Worm (Caenorhabditis elegans) whole organism, L1 larva: ENCODE results near the gene K11D12.13.

Experiments used
- C04F5.9 ChIP-seq: sonication (generic microtip); optimal IDR thresholded peaks from 2 replicates; lab custom pipeline; 2016; ENCODE audit warnings: missing genetic modification characterization, missing compliant biosample characterization
- C16A3.4 ChIP-seq: fragments of 150-350 bp; optimal IDR thresholded peaks from 2 replicates; lab custom pipeline; 2014; ENCODE audit warnings: missing biosample characterization, missing genetic modification characterization
- F16B12.6 ChIP-seq: fragments of 150-350 bp; optimal IDR thresholded peaks from 2 replicates; lab custom pipeline; 2014; ENCODE audit warnings: missing biosample characterization, missing genetic modification characterization
- Y116A8C.19 ChIP-seq: sonication (generic microtip); optimal IDR thresholded peaks from 2 replicates; lab custom pipeline; 2016; ENCODE audit warnings: missing compliant biosample characterization, missing genetic modification characterization, borderline replicate concordance
- alr-1 ChIP-seq: fragments of 200-800 bp; sonication (Bioruptor generic); optimal IDR thresholded peaks from 2 replicates; lab custom pipeline; 2018; ENCODE audit warnings: borderline replicate concordance, mild to moderate bottlenecking, missing genetic modification characterization, missing compliant biosample characterization
- ceh-63 ChIP-seq: fragments of 200-800 bp; sonication (Bioruptor generic); optimal IDR thresholded peaks from 2 replicates; lab custom pipeline; 2018; ENCODE audit warnings: mild to moderate bottlenecking, missing genetic modification characterization, missing compliant biosample characterization
- ceh-82 ChIP-seq, 3 experiments: fragments of 150-350 bp in 1 of 3; sonication (generic microtip) in 2 of 3; optimal IDR thresholded peaks; 2 replicates each; lab custom pipeline; 2014 to 2017; ENCODE audit warnings: missing biosample characterization in 3 of 3, missing genetic modification characterization in 3 of 3
- ceh-88 ChIP-seq: fragments of 200-800 bp; sonication (Bioruptor generic); IDR thresholded peaks from 2 replicates; pipeline ENCODE4 v1.3.6; 2022; ENCODE audit warnings: missing genetic modification characterization, missing compliant biosample characterization
- ceh-90 ChIP-seq: sonication (generic microtip); optimal IDR thresholded peaks from 2 replicates; lab custom pipeline; 2016; ENCODE audit warnings: missing genetic modification characterization, missing compliant biosample characterization
- dpl-1 ChIP-seq, 3 experiments: fragments of 150-350 bp in 2 of 3; sonication (generic microtip) in 1 of 3; optimal IDR thresholded peaks; 2 replicates each; lab custom pipeline; 2014 to 2017; ENCODE audit warnings: missing biosample characterization in 3 of 3, missing genetic modification characterization in 3 of 3, missing genetic modification reagents in 3 of 3
- dsc-1 ChIP-seq: sonication (generic microtip); optimal IDR thresholded peaks from 2 replicates; lab custom pipeline; 2016; ENCODE audit warnings: mild to moderate bottlenecking, missing genetic modification characterization, missing compliant biosample characterization
- efl-1 ChIP-seq, 4 experiments: fragments of 150-350 bp; optimal IDR thresholded peaks in 3 of 4; peaks in 1 of 4; 1 replicate in 1 of 4; 2 replicates in 3 of 4; lab custom pipeline; 2014; ENCODE audit warnings: missing biosample characterization in 2 of 4, missing genetic modification characterization in 2 of 4, missing genetic modification reagents in 2 of 4
- egl-13 ChIP-seq: sonication (generic microtip); optimal IDR thresholded peaks from 2 replicates; lab custom pipeline; 2016; ENCODE audit warnings: missing genotype, missing genetic modification reagents, missing genetic modification characterization, missing compliant biosample characterization
- elt-2 ChIP-seq: sonication (generic microtip); optimal IDR thresholded peaks from 2 replicates; lab custom pipeline; 2016; ENCODE audit warnings: missing genetic modification characterization, mild to moderate bottlenecking, inconsistent platforms, missing compliant biosample characterization, missing genetic modification reagents
- elt-3 ChIP-seq, 6 experiments: fragments of 150-350 bp in 1 of 6; sonication (generic microtip); optimal IDR thresholded peaks; 2 replicates each; lab custom pipeline; 2017 to 2018; ENCODE audit warnings: missing biosample characterization in 6 of 6, missing genetic modification characterization in 6 of 6, inconsistent platforms in 1 of 6
- ets-5 ChIP-seq: fragments of 200-800 bp; sonication (Bioruptor generic); IDR thresholded peaks from 2 replicates; pipeline ENCODE4 v1.3.6; 2022; ENCODE audit warnings: missing genetic modification characterization, missing compliant biosample characterization
- grh-1 ChIP-seq: fragments of 200-800 bp; sonication (Bioruptor generic); IDR thresholded peaks from 2 replicates; pipeline ENCODE4 v1.3.6; 2022; ENCODE audit warnings: missing genetic modification reagents, missing genetic modification characterization, missing compliant biosample characterization
- hlh-4 ChIP-seq: sonication (generic microtip); optimal IDR thresholded peaks from 2 replicates; lab custom pipeline; 2016; ENCODE audit warnings: mild to moderate bottlenecking, missing genetic modification characterization, missing compliant biosample characterization
- isw-1 ChIP-seq: fragments of 200-800 bp; sonication (Bioruptor generic); IDR thresholded peaks from 2 replicates; pipeline ENCODE4 v1.3.6; 2022; ENCODE audit warnings: missing genetic modification characterization, missing compliant biosample characterization
- lin-35 ChIP-seq, 2 experiments: fragments of 150-350 bp; optimal IDR thresholded peaks; 2 replicates each; lab custom pipeline; 2014; ENCODE audit warnings: missing biosample characterization in 2 of 2, missing genetic modification characterization in 2 of 2, missing genetic modification reagents in 2 of 2
- lin-39 ChIP-seq: fragments of 150-350 bp; optimal IDR thresholded peaks from 2 replicates; lab custom pipeline; 2014; ENCODE audit warnings: missing biosample characterization, missing genetic modification reagents, missing genetic modification characterization
- lir-3 ChIP-seq: sonication (generic microtip); optimal IDR thresholded peaks from 2 replicates; lab custom pipeline; 2016; ENCODE audit warnings: mild to moderate bottlenecking, missing genetic modification characterization, moderate library complexity, missing compliant biosample characterization; ENCODE audit not compliant: poor library complexity
- lsy-2 ChIP-seq, 2 experiments: fragments of 150-350 bp; optimal IDR thresholded peaks; 2 replicates each; lab custom pipeline; 2014; ENCODE audit warnings: missing biosample characterization in 2 of 2, missing genetic modification characterization in 2 of 2
- mab-9 ChIP-seq: fragments of 200-800 bp; sonication (Bioruptor generic); IDR thresholded peaks from 2 replicates; pipeline ENCODE4 v1.3.6; 2022; ENCODE audit warnings: missing genetic modification reagents, missing genetic modification characterization, missing compliant biosample characterization
- mdl-1 ChIP-seq, 2 experiments: fragments of 150-350 bp; optimal IDR thresholded peaks; 2 replicates each; lab custom pipeline; 2014 to 2017; ENCODE audit warnings: missing biosample characterization in 2 of 2, missing genetic modification characterization in 2 of 2, inconsistent platforms in 1 of 2
- nhr-12 ChIP-seq: sonication (generic microtip); optimal IDR thresholded peaks from 2 replicates; lab custom pipeline; 2017; ENCODE audit warnings: missing biosample characterization, missing genetic modification characterization
- nhr-19 ChIP-seq: fragments of 200-800 bp; sonication (Bioruptor generic); conservative IDR thresholded peaks from 2 replicates; pipeline ENCODE4 v1.3.6; 2022; ENCODE audit warnings: missing genetic modification characterization, missing compliant biosample characterization
- nhr-28 ChIP-seq: fragments of 150-350 bp; optimal IDR thresholded peaks from 2 replicates; lab custom pipeline; 2014; ENCODE audit warnings: missing biosample characterization, missing genetic modification characterization
- nhr-47 ChIP-seq: sonication (generic microtip); optimal IDR thresholded peaks from 2 replicates; lab custom pipeline; 2016; ENCODE audit warnings: mild to moderate bottlenecking, missing genetic modification characterization, moderate library complexity, missing compliant biosample characterization
- nhr-71 ChIP-seq: sonication (generic microtip); optimal IDR thresholded peaks from 2 replicates; lab custom pipeline; 2016; ENCODE audit warnings: mild to moderate bottlenecking, missing genetic modification characterization, moderate library complexity, missing compliant biosample characterization
- nhr-77 ChIP-seq: fragments of 150-350 bp; optimal IDR thresholded peaks from 2 replicates; lab custom pipeline; 2014; ENCODE audit warnings: missing biosample characterization, missing genetic modification characterization
- nhr-84 ChIP-seq: sonication (generic microtip); optimal IDR thresholded peaks from 2 replicates; lab custom pipeline; 2017; ENCODE audit warnings: missing biosample characterization, missing genetic modification characterization
- nhr-85 ChIP-seq: sonication (generic microtip); peaks from one replicate; lab custom pipeline; 2016; ENCODE audit warnings: missing genetic modification characterization, inconsistent platforms, missing compliant biosample characterization
- rnt-1 ChIP-seq: sonication (generic microtip); optimal IDR thresholded peaks from 2 replicates; lab custom pipeline; 2016; ENCODE audit warnings: mild to moderate bottlenecking, missing genetic modification characterization, moderate library complexity, missing compliant biosample characterization
- snpc-4 ChIP-seq: fragments of 150-350 bp; optimal IDR thresholded peaks from 2 replicates; lab custom pipeline; 2014; ENCODE audit warnings: missing biosample characterization, missing genetic modification characterization
- sox-4 ChIP-seq: sonication (generic microtip); optimal IDR thresholded peaks from 2 replicates; lab custom pipeline; 2016; ENCODE audit warnings: missing genetic modification characterization, missing compliant biosample characterization
- sptf-1 ChIP-seq: fragments of 150-350 bp; optimal IDR thresholded peaks from 2 replicates; lab custom pipeline; 2014; ENCODE audit warnings: missing biosample characterization, missing genetic modification characterization
- swsn-7 ChIP-seq: sonication (generic microtip); optimal IDR thresholded peaks from 2 replicates; lab custom pipeline; 2016; ENCODE audit warnings: missing genetic modification characterization, missing compliant biosample characterization
- tbx-2 ChIP-seq: sonication (generic microtip); optimal IDR thresholded peaks from 2 replicates; lab custom pipeline; 2016; ENCODE audit warnings: missing genetic modification characterization, missing compliant biosample characterization
- tlp-1 ChIP-seq: fragments of 150-350 bp; optimal IDR thresholded peaks from 2 replicates; lab custom pipeline; 2014; ENCODE audit warnings: missing biosample characterization, missing genetic modification characterization
- unc-130 ChIP-seq: fragments of 150-350 bp; optimal IDR thresholded peaks from 2 replicates; lab custom pipeline; 2017; ENCODE audit warnings: missing biosample characterization, missing genetic modification characterization, inconsistent platforms
- unc-30 ChIP-seq: sonication (generic microtip); optimal IDR thresholded peaks from 2 replicates; lab custom pipeline; 2017; ENCODE audit warnings: missing biosample characterization, missing genetic modification characterization
- unc-62 ChIP-seq: fragments of 150-350 bp; optimal IDR thresholded peaks from 2 replicates; lab custom pipeline; 2014; ENCODE audit warnings: missing biosample characterization, missing genetic modification reagents, missing genetic modification characterization
- unc-98 ChIP-seq: fragments of 200-800 bp; sonication (Bioruptor generic); IDR thresholded peaks from 2 replicates; pipeline ENCODE4 v1.3.6; 2022; ENCODE audit warnings: missing genetic modification characterization, missing compliant biosample characterization
- zag-1 ChIP-seq: fragments of 150-350 bp; optimal IDR thresholded peaks from 2 replicates; lab custom pipeline; 2014; ENCODE audit warnings: missing biosample characterization, missing genetic modification characterization
- ztf-11 ChIP-seq, 2 experiments: sonication (generic microtip); optimal IDR thresholded peaks; 2 replicates each; lab custom pipeline; 2016 to 2017; ENCODE audit warnings: missing genetic modification characterization in 2 of 2, missing biosample characterization in 1 of 2, missing compliant biosample characterization in 1 of 2
- ztf-4 ChIP-seq: fragments of 150-350 bp; optimal IDR thresholded peaks from 2 replicates; lab custom pipeline; 2014; ENCODE audit warnings: missing biosample characterization, missing genetic modification characterization

The K11D12.13 gene

ce11 chrV:5046558-5046957 is 13.4 kb downstream of the K11D12.13 start:
- TF ChIP-seq sptf-1 (tag; lab: Kevin White, UChicago) (no peak), F16B12.6 (tag; lab: Kevin White, UChicago) (no peak), isw-1 (GFP tag; lab: Robert Waterston, UW) (no peak), unc-62 (GFP tag; lab: Kevin White, UChicago) (no peak), ztf-11 (tag; optimal IDR thresholded peaks at IDR 0.05; lab: Kevin White, UChicago) (no peak), nhr-47 (tag; lab: Kevin White, UChicago) (no peak), C16A3.4 (tag; lab: Kevin White, UChicago) (no peak)

ce11 chrV:5047230-5047629 is 14.0 kb downstream of the K11D12.13 start:
- TF ChIP-seq tbx-2 (peak; percentile 10), isw-1 (GFP tag; lab: Robert Waterston, UW) (peak; percentile 80), nhr-71 (tag; lab: Kevin White, UChicago) (peak; percentile 45), ceh-88 (peak; percentile 68), nhr-19 (GFP tag; lab: Robert Waterston, UW) (peak; percentile 93), grh-1 (GFP tag; lab: Robert Waterston, UW) (peak; percentile 93), nhr-47 (tag; lab: Kevin White, UChicago) (peak; percentile 48), rnt-1 (peak; percentile 59), efl-1 (optimal IDR thresholded peaks at IDR 0.05; lab: Kevin White, UChicago) (peak in 1 of 2 experiments; percentile 4), efl-1 (GFP tag; optimal IDR thresholded peaks at IDR 0.05 in 1 of 2; lab: Kevin White, UChicago) (peak in 1 of 2 experiments; percentile 53), mab-9 (GFP tag; lab: Robert Waterston, UW) (peak; percentile 90), unc-98 (GFP tag; lab: Robert Waterston, UW) (peak; percentile 75)

ce11 chrV:5049333-5049942 is 16.2 kb downstream of the K11D12.13 start, which contains the start of the genes pqn-51 and K11D12.14:
TSS of gene pqn-51 (plus strand) at chrV:5049607.
TSS of gene K11D12.14 (plus strand) at chrV:5049636.
- peak; percentile 99 for TF ChIP-seq nhr-71 (tag; lab: Kevin White, UChicago)
- no peak for TF ChIP-seq unc-30
- peak; percentile 95 to 96 for TF ChIP-seq lin-35 (GFP tag; optimal IDR thresholded peaks at IDR 0.05; lab: Kevin White, UChicago)
- no peak for TF ChIP-seq Y116A8C.19 (tag; lab: Kevin White, UChicago)
- TF ChIP-seq unc-130 (tag; lab: Kevin White, UChicago) = peak; percentile 69
- peak; percentile 8 for TF ChIP-seq nhr-12
- peak; percentile 94 to 95 (median 94) for TF ChIP-seq dpl-1 (GFP tag; optimal IDR thresholded peaks at IDR 0.05; lab: Kevin White, UChicago)
- TF ChIP-seq mdl-1 (tag; optimal IDR thresholded peaks at IDR 0.05; lab: Kevin White, UChicago) = peak in 1 of 2 experiments; percentile 88
- TF ChIP-seq sox-4 (tag; lab: Kevin White, UChicago) = peak; percentile 85
- peak in 4 of 6 experiments; percentile 32 to 84 (median 57) for TF ChIP-seq elt-3 (tag; optimal IDR thresholded peaks at IDR 0.05; lab: Kevin White, UChicago)
- peak; percentile 78 for TF ChIP-seq C04F5.9 (tag; lab: Kevin White, UChicago)
- TF ChIP-seq lsy-2 (tag; optimal IDR thresholded peaks at IDR 0.05; lab: Kevin White, UChicago) = peak; percentile 83 to 96
- TF ChIP-seq isw-1 (GFP tag; lab: Robert Waterston, UW) = peak; percentile 92
- peak; percentile 96; the same call in 1 of the 2 replicates for TF ChIP-seq ets-5
- peak; percentile 46 for TF ChIP-seq hlh-4 (tag; lab: Kevin White, UChicago)
- peak; percentile 98 for TF ChIP-seq nhr-85 (tag; lab: Kevin White, UChicago)
- TF ChIP-seq ceh-63 (GFP tag; lab: Kevin White, UChicago) = peak; percentile 69
- peak; percentile 71 for TF ChIP-seq elt-2 (tag; lab: Kevin White, UChicago)
- TF ChIP-seq swsn-7 (tag; lab: Kevin White, UChicago) = peak; percentile 97
- TF ChIP-seq nhr-28 (tag; lab: Kevin White, UChicago) = no peak
- peak; percentile 93 for TF ChIP-seq ztf-4
- TF ChIP-seq lir-3 (tag; lab: Kevin White, UChicago) = peak; percentile 79
- TF ChIP-seq unc-98 (GFP tag; lab: Robert Waterston, UW) = peak; percentile 84
- TF ChIP-seq nhr-77 (tag; lab: Kevin White, UChicago) = peak; percentile 97
- no peak for TF ChIP-seq nhr-84
- peak; percentile 97 for TF ChIP-seq dsc-1 (tag; lab: Kevin White, UChicago)
- TF ChIP-seq C16A3.4 (tag; lab: Kevin White, UChicago) = peak; percentile 91
- no peak for TF ChIP-seq zag-1 (tag; lab: Kevin White, UChicago)
- TF ChIP-seq alr-1 (tag; lab: Kevin White, UChicago) = no peak
- TF ChIP-seq ceh-82 (tag; optimal IDR thresholded peaks at IDR 0.05; lab: Kevin White, UChicago) = peak; percentile 56 to 89 (median 62)
- TF ChIP-seq egl-13 = peak; percentile 94
- peak; percentile 71 for TF ChIP-seq snpc-4 (tag; lab: Kevin White, UChicago)
- no peak for TF ChIP-seq tlp-1 (tag; lab: Kevin White, UChicago)
- peak; percentile 82 for TF ChIP-seq lin-39 (tag; lab: Kevin White, UChicago)
- TF ChIP-seq ceh-90 (tag; lab: Kevin White, UChicago) = no peak
